Worm (Caenorhabditis elegans): ENCODE results near the gene F58H7.1.

The F58H7.1 gene

ce11 chrIV:960177-960576, 24.6 kb upstream of the F58H7.1 start:
- no peak for TF ChIP-seq fkh-2 (tag; optimal IDR thresholded peaks at IDR 0.05)
- no peak for TF ChIP-seq nfya-1 (tag; optimal IDR thresholded peaks at IDR 0.05; ENCODE audit: insufficient read depth)
- TF ChIP-seq fkh-10 (GFP tag; optimal IDR thresholded peaks at IDR 0.05): no peak
- no peak for TF ChIP-seq fos-1 (tag; optimal IDR thresholded peaks at IDR 0.05)
- TF ChIP-seq nhr-76 (tag; optimal IDR thresholded peaks at IDR 0.05): no peak
- no peak for TF ChIP-seq ceh-9 (tag; optimal IDR thresholded peaks at IDR 0.05)

- TF ChIP-seq snpc-4 (tag; optimal IDR thresholded peaks at IDR 0.05): no peak
- no peak for TF ChIP-seq egl-5 (tag; optimal IDR thresholded peaks at IDR 0.05)
- TF ChIP-seq nhr-23 (tag; optimal IDR thresholded peaks at IDR 0.05): no peak
- TF ChIP-seq ZK546.5 (tag; optimal IDR thresholded peaks at IDR 0.05): no peak
- TF ChIP-seq fkh-2 (tag; optimal IDR thresholded peaks at IDR 0.05): no peak
- TF ChIP-seq tbx-2 (tag; optimal IDR thresholded peaks at IDR 0.05): no peak
- no peak for TF ChIP-seq jun-1 (tag; optimal IDR thresholded peaks at IDR 0.05)
- TF ChIP-seq lin-15B (tag; optimal IDR thresholded peaks at IDR 0.05): no peak
- no peak for TF ChIP-seq fkh-10 (GFP tag; optimal IDR thresholded peaks at IDR 0.05)
- no peak for TF ChIP-seq ceh-16 (tag; optimal IDR thresholded peaks at IDR 0.05)
- no peak for TF ChIP-seq pqm-1 (tag; optimal IDR thresholded peaks at IDR 0.05)
- no peak for TF ChIP-seq skn-1 (tag; optimal IDR thresholded peaks at IDR 0.05)
- no peak for TF ChIP-seq ztf-11 (tag; optimal IDR thresholded peaks at IDR 0.05)
- TF ChIP-seq ztf-4 (tag; optimal IDR thresholded peaks at IDR 0.05): no peak
- no peak for TF ChIP-seq elt-3 (tag; optimal IDR thresholded peaks at IDR 0.05)
- TF ChIP-seq lsy-12 (tag; optimal IDR thresholded peaks at IDR 0.05): no peak
Measured at ce11 chrIV:959221-959620, 23.6 kb upstream of the F58H7.1 start, which contains the start of gene plx-1. plx-1 (plus strand) TSS chrIV:959521.

ce11 chrIV:957820-958219, 22.2 kb upstream of the F58H7.1 start:
- TF ChIP-seq eor-1 (tag; optimal IDR thresholded peaks at IDR 0.05) (no peak), nhr-23 (tag; optimal IDR thresholded peaks at IDR 0.05) (peak; percentile 68), skn-1 (tag; optimal IDR thresholded peaks at IDR 0.05) (no peak), hmg-11 (tag; optimal IDR thresholded peaks at IDR 0.05) (peak; percentile 54), pha-4 (tag; optimal IDR thresholded peaks at IDR 0.05) (peak; percentile 70), ama-1 (optimal IDR thresholded peaks at IDR 0.05) (no peak), nhr-11 (tag; optimal IDR thresholded peaks at IDR 0.05) (no peak), aly-2 (tag; optimal IDR thresholded peaks at IDR 0.05) (no peak), jun-1 (tag; optimal IDR thresholded peaks at IDR 0.05) (peak; percentile 59), pqm-1 (tag; optimal IDR thresholded peaks at IDR 0.05) (peak; percentile 60), nfya-1 (tag; optimal IDR thresholded peaks at IDR 0.05; ENCODE audit: insufficient read depth) (peak; percentile 83), lin-15B (tag; optimal IDR thresholded peaks at IDR 0.05) (peak; percentile 44), snpc-4 (tag; optimal IDR thresholded peaks at IDR 0.05) (peak; percentile 7), zag-1 (tag; optimal IDR thresholded peaks at IDR 0.05) (no peak), nhr-76 (tag; optimal IDR thresholded peaks at IDR 0.05) (no peak), ceh-82 (tag; optimal IDR thresholded peaks at IDR 0.05) (no peak), R02D3.7 (tag; optimal IDR thresholded peaks at IDR 0.05) (peak; percentile 29), elt-2 (tag; optimal IDR thresholded peaks at IDR 0.05) (peak; percentile 63), nhr-25 (tag; optimal IDR thresholded peaks at IDR 0.05) (peak; percentile 95), mdl-1 (tag; optimal IDR thresholded peaks at IDR 0.05) (peak; percentile 19), ceh-28 (tag; optimal IDR thresholded peaks at IDR 0.05) (peak; percentile 58), nhr-43 (tag; optimal IDR thresholded peaks at IDR 0.05; ENCODE audit: poor library complexity, severe bottlenecking) (no peak)

- TF ChIP-seq nhr-77 (tag; optimal IDR thresholded peaks at IDR 0.05) (no peak), ztf-11 (tag; optimal IDR thresholded peaks at IDR 0.05) (no peak), lin-39 (tag; optimal IDR thresholded peaks at IDR 0.05) (no peak), R02D3.7 (tag; optimal IDR thresholded peaks at IDR 0.05) (no peak), elt-3 (tag; optimal IDR thresholded peaks at IDR 0.05) (no peak), egl-5 (tag; optimal IDR thresholded peaks at IDR 0.05) (no peak), nhr-67 (tag; optimal IDR thresholded peaks at IDR 0.05) (no peak), nhr-12 (tag; optimal IDR thresholded peaks at IDR 0.05) (no peak)
Measured at ce11 chrIV:953136-953535, 17.5 kb upstream of the F58H7.1 start.
